Worm (Caenorhabditis elegans): ENCODE results near the gene R08D7.4.

ce11 chrIII:8974835-8975234 lies 3.1 kb downstream of the R08D7.4 start:
- no peak for TF ChIP-seq tbp1 (GFP tag; optimal IDR thresholded peaks at IDR 0.05)
- TF ChIP-seq C06A6.2 (GFP tag; conservative IDR thresholded peaks at IDR 0.05) = no peak
- no peak for TF ChIP-seq snpc-4 (GFP tag; optimal IDR thresholded peaks at IDR 0.05)
- no peak for TF ChIP-seq snpc-4 (tag; optimal IDR thresholded peaks at IDR 0.05)

Measured in whole organism, young adult.